Fruit fly (Drosophila melanogaster) whole organism, embryonic: Measurements from ENCODE around the gene CG43347.

Experiments
- Aef1 ChIP-seq: fragments of 200-800 bp; sonication (Bioruptor generic); IDR thresholded peaks from 3 replicates; pipeline ENCODE4 v1.3.6; 2022; ENCODE audit warnings: missing biosample characterization, missing genetic modification characterization
- Antp ChIP-seq: fragments of 200-800 bp; sonication (Bioruptor generic); optimal IDR thresholded peaks from 3 replicates; lab custom pipeline; 2016; ENCODE audit warnings: missing biosample characterization, missing genetic modification characterization
- Atf-2 ChIP-seq: fragments of 200-800 bp; sonication (Bioruptor generic); optimal IDR thresholded peaks from 2 replicates; lab custom pipeline; 2016; ENCODE audit warnings: missing biosample characterization, missing genetic modification characterization
- BtbVII ChIP-seq: fragments of 200-800 bp; sonication (Bioruptor generic); optimal IDR thresholded peaks from 3 replicates; lab custom pipeline; 2017; ENCODE audit warnings: missing biosample characterization, mild to moderate bottlenecking, missing genetic modification characterization
- CG10209 ChIP-seq: fragments of 200-800 bp; sonication (Bioruptor generic); optimal IDR thresholded peaks from 3 replicates; lab custom pipeline; 2017; ENCODE audit warnings: missing biosample characterization, mild to moderate bottlenecking, missing genetic modification characterization, missing genetic modification reagents
- CG10565 ChIP-seq: fragments of 200-800 bp; sonication (Bioruptor generic); optimal IDR thresholded peaks from 3 replicates; lab custom pipeline; 2016; ENCODE audit warnings: missing biosample characterization, mild to moderate bottlenecking, missing genetic modification characterization
- CG10979 ChIP-seq: fragments of 200-800 bp; sonication (Bioruptor generic); optimal IDR thresholded peaks from 2 replicates; lab custom pipeline; 2018; ENCODE audit warnings: missing biosample characterization, mild to moderate bottlenecking, missing genetic modification characterization, moderate library complexity
- CG11093 ChIP-seq: fragments of 200-800 bp; sonication (Bioruptor generic); IDR thresholded peaks from 3 replicates; pipeline ENCODE4 v1.3.6; 2022; ENCODE audit warnings: missing biosample characterization, missing genetic modification characterization
- CG11398 ChIP-seq: fragments of 200-800 bp; sonication (Bioruptor generic); optimal IDR thresholded peaks from 2 replicates; lab custom pipeline; 2016; ENCODE audit warnings: missing biosample characterization, missing genetic modification characterization
- CG11504 ChIP-seq: fragments of 200-800 bp; sonication (Bioruptor generic); optimal IDR thresholded peaks from 3 replicates; lab custom pipeline; 2019; ENCODE audit warnings: missing biosample characterization, mild to moderate bottlenecking, missing genetic modification characterization, moderate library complexity
- CG12071 ChIP-seq: fragments of 200-800 bp; sonication (Bioruptor generic); optimal IDR thresholded peaks from 3 replicates; lab custom pipeline; 2018; ENCODE audit warnings: missing biosample characterization, mild to moderate bottlenecking, missing genetic modification characterization
- CG12391 ChIP-seq: fragments of 200-800 bp; sonication (Bioruptor generic); optimal IDR thresholded peaks from 3 replicates; lab custom pipeline; 2018; ENCODE audit warnings: missing biosample characterization, mild to moderate bottlenecking, missing genetic modification characterization, moderate library complexity
- CG15073 ChIP-seq: fragments of 200-800 bp; sonication (Bioruptor generic); optimal IDR thresholded peaks from 2 replicates; lab custom pipeline; 2016; ENCODE audit warnings: missing biosample characterization, missing genetic modification characterization
- CG15479 ChIP-seq: fragments of 200-800 bp; sonication (Bioruptor generic); optimal IDR thresholded peaks from 3 replicates; lab custom pipeline; 2019; ENCODE audit warnings: missing biosample characterization, mild to moderate bottlenecking, missing genetic modification characterization, moderate library complexity
- CG17186 ChIP-seq: fragments of 200-800 bp; sonication (Bioruptor generic); optimal IDR thresholded peaks from 3 replicates; lab custom pipeline; 2017; ENCODE audit warnings: missing biosample characterization, missing genetic modification reagents, missing genetic modification characterization
- CG17612 ChIP-seq: fragments of 200-800 bp; sonication (Bioruptor generic); IDR thresholded peaks from 2 replicates; pipeline ENCODE4 v1.3.6; 2022; ENCODE audit warnings: missing biosample characterization, missing genetic modification characterization
- CG18476 ChIP-seq: fragments of 200-800 bp; sonication (Bioruptor generic); optimal IDR thresholded peaks from 2 replicates; lab custom pipeline; 2016; ENCODE audit warnings: missing biosample characterization, mild to moderate bottlenecking, missing genetic modification characterization
- CG18764 ChIP-seq: fragments of 200-800 bp; sonication (Bioruptor generic); optimal IDR thresholded peaks from 3 replicates; lab custom pipeline; 2016; ENCODE audit warnings: missing biosample characterization, missing genetic modification characterization
- CG2202 ChIP-seq: fragments of 200-800 bp; sonication (Bioruptor generic); optimal IDR thresholded peaks from 2 replicates; lab custom pipeline; 2018; ENCODE audit warnings: missing biosample characterization, mild to moderate bottlenecking, missing genetic modification characterization
- CG2712 ChIP-seq: fragments of 200-800 bp; optimal IDR thresholded peaks from 3 replicates; lab custom pipeline; 2019; ENCODE audit warnings: missing biosample characterization, mild to moderate bottlenecking, missing genetic modification characterization, moderate library complexity
- CG30020 ChIP-seq: fragments of 200-800 bp; optimal IDR thresholded peaks from 2 replicates; lab custom pipeline; 2019; ENCODE audit warnings: missing biosample characterization, mild to moderate bottlenecking, missing genetic modification characterization, moderate library complexity
- CG3407 ChIP-seq: fragments of 200-800 bp; sonication (Bioruptor generic); optimal IDR thresholded peaks from 2 replicates; lab custom pipeline; 2018; ENCODE audit warnings: missing biosample characterization, mild to moderate bottlenecking, missing genetic modification characterization
- CG4360 ChIP-seq: fragments of 200-800 bp; sonication (Bioruptor generic); IDR thresholded peaks from 2 replicates; pipeline ENCODE4 v1.3.6; 2022; ENCODE audit warnings: missing biosample characterization, missing genetic modification characterization
- CG4617 ChIP-seq: fragments of 200-800 bp; sonication (Bioruptor generic); optimal IDR thresholded peaks from 3 replicates; lab custom pipeline; 2016; ENCODE audit warnings: missing biosample characterization, missing genetic modification characterization, borderline replicate concordance
- CG4820 ChIP-seq: fragments of 200-800 bp; sonication (Bioruptor generic); optimal IDR thresholded peaks from 3 replicates; lab custom pipeline; 2016; ENCODE audit warnings: missing biosample characterization, missing genetic modification characterization
- CG6854 ChIP-seq: fragments of 200-800 bp; sonication (Bioruptor generic); optimal IDR thresholded peaks from 3 replicates; lab custom pipeline; 2017; ENCODE audit warnings: missing biosample characterization, mild to moderate bottlenecking, missing genetic modification characterization
- CG7987 ChIP-seq: fragments of 200-800 bp; sonication (Bioruptor generic); optimal IDR thresholded peaks from 2 replicates; lab custom pipeline; 2018; ENCODE audit warnings: missing biosample characterization, mild to moderate bottlenecking, missing genetic modification characterization, moderate library complexity
- CG8388 ChIP-seq: fragments of 200-800 bp; sonication (Bioruptor generic); optimal IDR thresholded peaks from 2 replicates; lab custom pipeline; 2019; ENCODE audit warnings: missing biosample characterization, mild to moderate bottlenecking, missing genetic modification characterization, moderate library complexity
- CG9817 ChIP-seq: fragments of 200-800 bp; sonication (Bioruptor generic); optimal IDR thresholded peaks from 2 replicates; lab custom pipeline; 2018; ENCODE audit warnings: missing biosample characterization, mild to moderate bottlenecking, missing genetic modification characterization, moderate library complexity
- Ets97D ChIP-seq: fragments of 200-800 bp; sonication (Bioruptor generic); optimal IDR thresholded peaks from 3 replicates; lab custom pipeline; 2016; ENCODE audit warnings: missing biosample characterization, missing genetic modification characterization
- MBD-R2 ChIP-seq: fragments of 200-800 bp; sonication (Bioruptor generic); IDR thresholded peaks from 2 replicates; pipeline ENCODE4 v1.3.6; 2022; ENCODE audit warnings: missing biosample characterization, missing genetic modification characterization
- Max ChIP-seq: fragments of 200-800 bp; sonication (Bioruptor generic); optimal IDR thresholded peaks from 2 replicates; lab custom pipeline; 2016; ENCODE audit warnings: missing biosample characterization, mild to moderate bottlenecking, missing genetic modification characterization
- Sox100B ChIP-seq: fragments of 200-800 bp; sonication (Bioruptor generic); optimal IDR thresholded peaks from 3 replicates; lab custom pipeline; 2018; ENCODE audit warnings: missing biosample characterization, mild to moderate bottlenecking, missing genetic modification characterization
- Trl ChIP-seq, 3 experiments: fragments of >200 bp in 2 of 3; fragments of 200-800 bp in 1 of 3; sonication (Bioruptor generic) in 1 of 3; optimal IDR thresholded peaks; 2 replicates in 1 of 3; 3 replicates in 2 of 3; lab custom pipeline; 2016 to 2017; ENCODE audit warnings: missing biosample characterization in 1 of 3, missing genetic modification characterization in 1 of 3
- Xbp1 ChIP-seq: fragments of 200-800 bp; sonication (Bioruptor generic); optimal IDR thresholded peaks from 3 replicates; lab custom pipeline; 2016; ENCODE audit warnings: missing biosample characterization, mild to moderate bottlenecking, missing genetic modification characterization
- ac ChIP-seq: fragments of 200-800 bp; sonication (Bioruptor generic); optimal IDR thresholded peaks from 3 replicates; lab custom pipeline; 2017; ENCODE audit warnings: missing biosample characterization, mild to moderate bottlenecking, missing genetic modification characterization
- al ChIP-seq: fragments of 200-800 bp; sonication (Bioruptor generic); IDR thresholded peaks from 2 replicates; pipeline ENCODE4 v1.3.6; 2022; ENCODE audit warnings: missing biosample characterization, missing genetic modification characterization
- aop ChIP-seq: fragments of 200-800 bp; sonication (Bioruptor generic); IDR thresholded peaks from 2 replicates; pipeline ENCODE4 v1.3.6; 2022; ENCODE audit warnings: missing biosample characterization, missing genetic modification characterization
- bcd ChIP-seq: fragments of 200-800 bp; sonication (Bioruptor generic); optimal IDR thresholded peaks from 2 replicates; lab custom pipeline; 2017; ENCODE audit warnings: missing biosample characterization, mild to moderate bottlenecking, missing genetic modification characterization
- br ChIP-seq: fragments of >200 bp; optimal IDR thresholded peaks from 2 replicates; lab custom pipeline; 2017
- btn ChIP-seq: fragments of 200-800 bp; sonication (Bioruptor generic); optimal IDR thresholded peaks from 2 replicates; lab custom pipeline; 2016; ENCODE audit warnings: missing biosample characterization, missing genetic modification characterization
- chm ChIP-seq: fragments of 200-800 bp; sonication (Bioruptor generic); IDR thresholded peaks from 2 replicates; pipeline ENCODE4 v1.3.6; 2022; ENCODE audit warnings: missing biosample characterization, missing genetic modification characterization
- exex ChIP-seq: fragments of 200-800 bp; sonication (Bioruptor generic); optimal IDR thresholded peaks from 4 replicates; lab custom pipeline; 2018; ENCODE audit warnings: missing biosample characterization, mild to moderate bottlenecking, missing genetic modification characterization, moderate library complexity
- gro ChIP-seq: fragments of 200-800 bp; sonication (Bioruptor generic); optimal IDR thresholded peaks from 2 replicates; lab custom pipeline; 2016; ENCODE audit warnings: missing biosample characterization, missing genetic modification characterization
- gt ChIP-seq: fragments of 200-800 bp; sonication (Bioruptor generic); IDR thresholded peaks from 2 replicates; pipeline ENCODE4 v1.3.6; 2022; ENCODE audit warnings: missing biosample characterization, missing genetic modification characterization
- odd ChIP-seq: fragments of 200-800 bp; sonication (Bioruptor generic); optimal IDR thresholded peaks from 2 replicates; lab custom pipeline; 2017; ENCODE audit warnings: missing biosample characterization, mild to moderate bottlenecking, missing genetic modification characterization
- prd ChIP-seq, 3 experiments: fragments of >200 bp in 2 of 3; fragments of 200-800 bp in 1 of 3; sonication (Bioruptor generic) in 1 of 3; optimal IDR thresholded peaks in 2 of 3; IDR thresholded peaks in 1 of 3; 2 replicates in 2 of 3; 3 replicates in 1 of 3; pipeline versions ENCODE4 v1.3.6 to Lab custom; 2017 to 2022; ENCODE audit warnings: missing biosample characterization in 1 of 3, missing genetic modification characterization in 1 of 3
- trem ChIP-seq: fragments of 200-800 bp; optimal IDR thresholded peaks from 3 replicates; lab custom pipeline; 2019; ENCODE audit warnings: missing biosample characterization, mild to moderate bottlenecking, missing genetic modification characterization, moderate library complexity
- tx ChIP-seq: fragments of 200-800 bp; sonication (Bioruptor generic); optimal IDR thresholded peaks from 2 replicates; lab custom pipeline; 2016; ENCODE audit warnings: missing biosample characterization, missing genetic modification characterization
- wdn ChIP-seq: fragments of 200-800 bp; sonication (Bioruptor generic); IDR thresholded peaks from 2 replicates; pipeline ENCODE4 v1.3.6; 2022; ENCODE audit warnings: missing biosample characterization, missing genetic modification characterization

The CG43347 gene

dm6 chrX:10601479-10601921 lies 18.5 kb downstream of the CG43347 start (continued):
- TF ChIP-seq CG11504 (tag; lab: Kevin White, UChicago) (peak; percentile 48), CG3407 (GFP tag; lab: Kevin White, UChicago) (no peak), CG30020 (tag; lab: Kevin White, UChicago) (no peak), CG7987 (GFP tag; lab: Kevin White, UChicago) (no peak), prd (optimal IDR thresholded peaks at IDR 0.05; lab: Kevin White, UChicago) (no peak), prd (GFP tag; IDR thresholded peaks at IDR 0.05; lab: Robert Waterston, UW) (peak; percentile 73; the same call in 2 of the 3 replicates), MBD-R2 (0 out of 2 replicates have a peak, but pooled peaks have one; percentile 20), Antp (GFP tag; lab: Kevin White, UChicago) (peak; percentile 6), CG12071 (GFP tag; lab: Kevin White, UChicago) (no peak), gro (no peak), CG11398 (GFP tag; lab: Kevin White, UChicago) (no peak), odd (GFP tag; lab: Kevin White, UChicago) (no peak), trem (tag; lab: Kevin White, UChicago) (no peak), exex (tag; lab: Kevin White, UChicago) (no peak), wdn (GFP tag; lab: Robert Waterston, UW) (0 out of 2 replicates have a peak, but pooled peaks have one; percentile 23), br (lab: Kevin White, UChicago) (no peak), Ets97D (GFP tag; lab: Kevin White, UChicago) (no peak), CG4820 (GFP tag; lab: Kevin White, UChicago) (peak; percentile 18), CG15479 (GFP tag; lab: Kevin White, UChicago) (no peak), ac (GFP tag; lab: Kevin White, UChicago) (no peak), BtbVII (GFP tag; lab: Kevin White, UChicago) (no peak), tx (GFP tag; lab: Kevin White, UChicago) (no peak), CG17186 (GFP tag; lab: Kevin White, UChicago) (no peak), al (peak; percentile 36; the same call in 1 of the 2 replicates), CG10209 (GFP tag; lab: Kevin White, UChicago) (peak; percentile 45), CG2202 (tag; lab: Kevin White, UChicago) (no peak), CG2712 (tag; lab: Kevin White, UChicago) (peak; percentile 49), CG10979 (peak; percentile 21), aop (GFP tag; lab: Robert Waterston, UW) (no peak), Sox100B (GFP tag; lab: Kevin White, UChicago) (peak; percentile 45), chm (GFP tag; lab: Robert Waterston, UW) (no peak), CG18476 (no peak), gt (GFP tag; lab: Robert Waterston, UW) (no peak), CG17612 (no peak), bcd (peak; percentile 44), Trl (optimal IDR thresholded peaks at IDR 0.05; lab: Kevin White, UChicago) (peak in 1 of 2 experiments; percentile 5), Trl (GFP tag; optimal IDR thresholded peaks at IDR 0.05; lab: Kevin White, UChicago) (no peak), Aef1 (GFP tag; lab: Robert Waterston, UW) (peak; percentile 51), Atf-2 (GFP tag; lab: Kevin White, UChicago) (no peak), CG8388 (peak; percentile 10), CG9817 (peak; percentile 75), CG4617 (GFP tag; lab: Kevin White, UChicago) (no peak), Max (GFP tag; lab: Kevin White, UChicago) (no peak), CG6854 (GFP tag; lab: Kevin White, UChicago) (no peak), CG15073 (GFP tag; lab: Kevin White, UChicago) (no peak), CG11093 (GFP tag; lab: Robert Waterston, UW) (no peak), Xbp1 (GFP tag; lab: Kevin White, UChicago) (peak; percentile 54), CG12391 (tag; lab: Kevin White, UChicago) (peak; percentile 60), btn (GFP tag; lab: Kevin White, UChicago) (no peak), CG4360 (GFP tag; lab: Robert Waterston, UW) (0 out of 2 replicates have a peak, but pooled peaks have one; percentile 39), CG18764 (GFP tag; lab: Kevin White, UChicago) (peak; percentile 3), CG10565 (GFP tag; lab: Kevin White, UChicago) (no peak)
